In genomic region chrIII:6166634-6167033, ce11 we compare ENCODE assay signal across 2 worm cellular contexts.
A peak's percentile ranks its signal among the peaks of the same experiment; 100 is the strongest.
TF ChIP-seq lines count a peak whose summit lies in the region.

No protein-coding gene starts in this region.

TF ChIP-seq in whole organism, L4 larva, 104 proteins besides CTCF, POLR2A, EP300 and RAD21:
- peak; percentile 92 for TF ChIP-seq aha-1 (tag; lab: Kevin White, UChicago)
- no peak for TF ChIP-seq php-3 (GFP tag; IDR thresholded peaks at IDR 0.05; lab: Robert Waterston, UW)
- peak in 1 of 2 experiments; percentile 63 for TF ChIP-seq unc-62 (GFP tag; optimal IDR thresholded peaks at IDR 0.05 in 1 of 2; lab: Kevin White, UChicago)
- no peak for TF ChIP-seq unc-62 (tag; optimal IDR thresholded peaks at IDR 0.05; lab: Kevin White, UChicago)

TF ChIP-seq in whole organism, young adult, 124 proteins besides CTCF, POLR2A, EP300 and RAD21:
- TF ChIP-seq C17E4.6 (GFP tag; IDR thresholded peaks at IDR 0.05; lab: Robert Waterston, UW) (no peak), nfyb-1 (GFP tag; IDR thresholded peaks at IDR 0.05; lab: Robert Waterston, UW) (peak; percentile 20; the same call in 1 of the 2 replicates)
